Worm (Caenorhabditis elegans) whole organism, L4/young adult: ENCODE data around the gene ceh-79.

ENCODE experiments used
- W03F9.2 ChIP-seq: fragments of 150-350 bp; optimal IDR thresholded peaks from 2 replicates; lab custom pipeline; 2014; ENCODE audit warnings: missing biosample characterization, missing genetic modification characterization
- dao-5 ChIP-seq: sonication (generic microtip); optimal IDR thresholded peaks from 2 replicates; lab custom pipeline; 2016; ENCODE audit warnings: missing genotype, missing genetic modification characterization, moderate library complexity, missing compliant biosample characterization
- him-1 ChIP-seq: sonication (generic microtip); optimal IDR thresholded peaks from 2 replicates; lab custom pipeline; 2016; ENCODE audit warnings: missing genotype, missing genetic modification reagents, missing genetic modification characterization, missing compliant biosample characterization

DNA sequence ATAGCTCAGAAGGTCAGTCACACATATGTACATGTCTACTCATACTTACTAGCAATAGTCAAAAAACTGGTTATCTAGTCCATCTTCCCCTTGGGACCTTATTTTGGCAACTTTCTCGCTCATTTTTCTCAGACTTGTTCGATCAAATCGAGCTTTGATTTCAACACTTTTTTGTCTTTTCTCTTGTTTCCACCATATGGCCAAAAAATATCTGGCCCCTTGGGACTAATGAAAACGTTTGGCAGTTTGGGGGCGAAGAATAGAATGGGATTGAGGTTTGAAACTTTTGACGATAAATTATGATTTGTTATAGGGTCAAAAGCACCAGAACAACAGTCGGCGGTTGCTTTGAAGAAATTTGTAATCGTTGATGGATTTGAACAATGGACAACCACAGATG, 50.8 kb downstream of the ceh-79 start:
- TF ChIP-seq dao-5, result no peak
- no peak for TF ChIP-seq him-1
- TF ChIP-seq W03F9.2, result no peak
